Fruit fly (Drosophila melanogaster): ENCODE data around the gene Indy-2.

The Indy-2 gene

dm6 chr3R:20042457-20042856, at the start of gene Indy-2, which contains the start of gene CG33934:
TSS of gene Indy-2 (plus strand) at chr3R:20042757.
TSS of gene CG33934 (plus strand) at chr3R:20042757.
- no peak for TF ChIP-seq CG8478 (optimal IDR thresholded peaks at IDR 0.05)
- no peak for TF ChIP-seq CTCF (optimal IDR thresholded peaks at IDR 0.05)

- TF ChIP-seq CTCF (optimal IDR thresholded peaks at IDR 0.05) (no peak), CG8478 (optimal IDR thresholded peaks at IDR 0.05) (no peak)
Observed at dm6 chr3R:19995408-19995807, 47.1 kb upstream of the Indy-2 start.

DNA sequence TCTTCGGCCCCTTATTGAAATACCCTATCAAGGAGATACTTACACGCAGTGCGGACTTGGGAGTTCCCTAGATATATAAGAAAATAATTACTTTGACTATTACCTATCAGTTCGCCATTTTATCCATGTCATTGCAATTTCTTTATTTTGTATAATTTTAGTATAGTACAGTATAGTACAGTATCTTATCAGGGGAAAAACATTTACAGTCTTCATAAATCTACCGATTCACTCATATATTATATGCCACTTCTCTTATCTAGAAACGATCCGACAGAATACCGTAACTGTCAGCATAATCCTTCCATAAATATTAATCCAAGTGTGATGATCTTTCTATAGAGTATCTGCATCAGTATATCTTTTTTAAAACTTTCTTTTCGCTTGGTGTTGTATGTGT, 46.1 kb upstream of the Indy-2 start:
- TF ChIP-seq CTCF (optimal IDR thresholded peaks at IDR 0.05) (no peak), CG8478 (optimal IDR thresholded peaks at IDR 0.05) (no peak)

DNA sequence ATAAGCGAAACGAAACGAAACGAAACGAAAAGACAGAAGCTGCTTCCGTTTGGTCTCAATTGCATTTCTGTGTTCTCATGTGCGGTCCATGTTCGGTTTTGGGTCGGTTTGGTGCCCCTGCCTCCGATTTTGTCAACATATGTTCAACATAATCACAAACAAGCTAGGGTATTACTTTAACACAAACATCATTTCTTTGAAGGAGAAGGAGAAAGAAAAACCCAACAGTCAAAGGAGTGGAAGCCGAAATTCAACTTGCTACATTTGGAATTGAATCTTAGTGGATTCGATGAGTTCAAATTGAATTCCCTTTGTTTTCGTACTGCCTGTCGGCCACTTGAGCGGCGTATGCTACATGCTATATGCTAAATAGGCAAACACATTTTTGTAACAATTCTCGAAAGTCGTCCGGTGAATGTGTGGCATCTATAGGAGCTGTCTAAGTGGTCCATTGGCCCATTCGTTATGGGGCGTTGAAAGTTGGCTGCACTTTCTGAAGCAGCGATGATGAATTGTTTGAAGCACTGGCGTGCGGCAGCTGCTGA, 45.0 kb upstream of the Indy-2 start:
- TF ChIP-seq CG8478 (optimal IDR thresholded peaks at IDR 0.05) (no peak), CTCF (optimal IDR thresholded peaks at IDR 0.05) (no peak)

DNA sequence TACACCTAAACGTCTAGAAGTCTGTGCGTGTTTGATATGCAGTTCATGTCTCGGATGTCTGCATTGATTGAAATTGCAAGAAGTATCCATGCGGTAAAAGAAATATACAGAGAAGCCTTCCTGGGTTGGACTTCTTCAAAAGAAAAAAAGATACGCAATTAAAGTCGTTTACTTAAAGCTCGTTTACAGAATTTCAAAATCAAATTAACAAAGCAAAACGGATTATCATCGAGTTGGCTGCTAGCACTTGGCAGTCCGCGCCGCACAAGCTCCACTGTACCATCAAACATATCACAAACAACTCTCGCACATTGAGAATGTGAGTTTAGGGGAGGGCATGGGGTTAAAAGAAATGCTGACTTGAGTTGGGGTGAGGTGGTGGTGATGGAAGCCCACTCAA, 44.1 kb upstream of the Indy-2 start:
- no peak for TF ChIP-seq CTCF (optimal IDR thresholded peaks at IDR 0.05)
- TF ChIP-seq CG8478 (optimal IDR thresholded peaks at IDR 0.05): no peak

dm6 chr3R:19999474-19999873, 43.1 kb upstream of the Indy-2 start:
- no peak for TF ChIP-seq CTCF (optimal IDR thresholded peaks at IDR 0.05)
- TF ChIP-seq CG8478 (optimal IDR thresholded peaks at IDR 0.05): no peak

dm6 chr3R:20001595-20001997, 41.0 kb upstream of the Indy-2 start:
- TF ChIP-seq CG8478 (optimal IDR thresholded peaks at IDR 0.05): no peak
- no peak for TF ChIP-seq CTCF (optimal IDR thresholded peaks at IDR 0.05)

DNA sequence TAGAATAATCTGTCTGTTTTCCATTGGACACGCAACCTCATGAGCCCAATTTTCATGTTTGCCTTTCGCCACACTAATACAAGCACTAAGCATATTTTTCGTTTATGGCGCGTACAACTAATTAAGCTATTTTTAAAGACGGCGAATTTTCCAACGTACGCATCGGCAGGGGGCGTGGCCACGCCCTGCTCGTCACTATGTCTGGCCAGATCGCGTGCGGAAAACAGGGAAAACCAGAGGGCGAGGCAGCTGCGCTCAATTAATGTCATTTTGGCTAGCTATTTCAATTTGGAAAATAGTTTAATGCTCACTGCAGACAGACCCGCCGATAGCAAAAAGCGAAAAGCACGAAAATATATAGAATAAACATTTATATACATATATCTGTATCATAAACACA, 37.9 kb upstream of the Indy-2 start:
- TF ChIP-seq CG8478 (optimal IDR thresholded peaks at IDR 0.05) (no peak), CTCF (optimal IDR thresholded peaks at IDR 0.05) (no peak)

DNA sequence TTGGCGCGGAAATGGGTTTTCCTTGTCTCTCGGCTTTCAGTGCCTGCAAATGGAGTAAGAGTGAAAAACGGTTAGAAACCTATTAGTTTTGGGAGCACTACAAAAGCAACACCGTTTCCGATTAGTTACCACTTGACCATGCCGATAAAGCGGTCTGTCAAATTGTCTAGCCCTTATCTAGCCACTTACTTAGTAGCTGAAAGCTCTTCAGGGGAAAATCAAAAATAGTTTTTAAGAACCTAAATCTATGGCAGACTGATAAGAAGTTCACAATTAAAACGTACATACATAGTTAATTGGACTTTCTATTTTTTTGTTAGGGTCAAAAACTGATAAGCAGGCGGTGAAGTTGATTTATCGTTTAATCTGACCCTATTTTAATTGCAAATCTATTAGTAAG, 35.9 kb upstream of the Indy-2 start:
- TF ChIP-seq CG8478 (optimal IDR thresholded peaks at IDR 0.05) (no peak), CTCF (optimal IDR thresholded peaks at IDR 0.05) (no peak)

DNA sequence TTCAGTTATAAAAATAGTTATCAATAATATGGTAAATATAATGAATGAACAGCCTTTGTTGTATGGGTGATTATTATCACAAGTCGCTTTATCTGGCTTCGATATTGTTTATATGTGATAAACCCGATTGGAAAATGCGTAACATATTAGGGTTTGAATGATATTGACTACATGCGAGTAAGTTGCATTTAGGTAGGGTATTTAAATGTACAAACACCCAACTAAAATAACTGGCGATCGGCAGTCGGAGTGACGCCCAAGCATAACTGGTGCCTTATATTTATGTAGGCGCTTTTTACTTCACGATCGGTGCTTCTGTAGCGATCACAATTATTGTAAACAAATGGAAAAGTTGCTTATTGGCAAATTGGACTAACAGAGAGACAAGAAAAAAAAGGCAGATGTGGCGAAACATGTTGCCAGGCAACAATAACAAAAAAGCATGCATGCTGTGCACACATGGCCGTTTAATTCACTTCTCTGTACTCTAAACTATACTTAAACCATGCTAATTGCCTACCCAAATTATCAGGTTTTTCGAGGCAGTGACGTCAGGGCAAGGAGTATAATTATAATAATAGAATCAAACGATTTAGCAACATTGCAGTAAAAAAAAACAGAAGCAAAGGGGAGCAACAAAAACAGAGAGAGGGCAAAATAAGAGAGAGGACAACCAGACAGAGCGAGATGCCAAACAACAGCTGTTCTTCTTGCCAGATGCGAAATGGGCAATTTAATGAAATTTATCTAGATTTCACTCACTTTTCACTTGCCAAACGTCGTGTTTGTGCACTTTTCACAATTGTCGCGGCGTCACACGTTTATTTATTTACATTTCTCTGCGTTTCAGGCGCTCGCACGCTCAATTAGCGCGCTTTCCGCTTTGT, 34.9 kb upstream of the Indy-2 start:
- no peak for TF ChIP-seq CG8478 (optimal IDR thresholded peaks at IDR 0.05)
- TF ChIP-seq CTCF (optimal IDR thresholded peaks at IDR 0.05): no peak

DNA sequence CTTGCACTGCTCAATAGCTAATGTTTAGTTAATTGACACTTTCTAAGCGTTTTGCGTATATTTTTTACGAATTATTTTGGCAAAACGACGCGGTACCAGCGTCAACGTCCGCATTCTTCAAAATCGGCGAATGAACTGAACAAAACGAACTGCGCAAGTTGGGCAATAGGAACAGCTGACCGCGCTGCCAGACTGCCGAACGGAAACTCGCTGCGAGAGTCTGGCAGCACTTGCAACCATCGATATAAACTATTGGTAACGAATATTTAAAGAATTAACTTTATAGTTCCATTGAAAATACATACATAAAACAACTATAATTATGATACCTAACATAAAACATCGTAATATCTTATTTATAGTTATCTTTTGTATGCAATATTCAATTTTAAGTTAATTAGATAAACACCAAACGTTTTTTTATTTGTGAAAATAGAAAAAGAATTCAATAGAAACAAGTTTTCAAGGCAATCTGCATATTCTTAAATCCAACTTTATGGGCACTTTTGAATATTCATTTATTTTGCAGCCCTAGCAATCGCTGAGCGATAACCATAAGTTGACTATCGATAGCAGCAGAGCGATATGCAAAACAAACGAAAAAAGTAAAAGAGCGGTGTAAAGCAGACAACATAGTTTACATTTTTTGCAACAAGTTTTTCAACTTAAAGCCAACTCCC, 34.0 kb upstream of the Indy-2 start, which contains the start of the genes Hs6st and MED25:
Gene Hs6st, minus strand, starts transcription at position 141 of the 680 bp plus-strand sequence.
Gene MED25, plus strand, starts transcription at position 576 of the 680 bp plus-strand sequence.
- TF ChIP-seq CG8478 (optimal IDR thresholded peaks at IDR 0.05) (no peak), CTCF (optimal IDR thresholded peaks at IDR 0.05) (no peak)

DNA sequence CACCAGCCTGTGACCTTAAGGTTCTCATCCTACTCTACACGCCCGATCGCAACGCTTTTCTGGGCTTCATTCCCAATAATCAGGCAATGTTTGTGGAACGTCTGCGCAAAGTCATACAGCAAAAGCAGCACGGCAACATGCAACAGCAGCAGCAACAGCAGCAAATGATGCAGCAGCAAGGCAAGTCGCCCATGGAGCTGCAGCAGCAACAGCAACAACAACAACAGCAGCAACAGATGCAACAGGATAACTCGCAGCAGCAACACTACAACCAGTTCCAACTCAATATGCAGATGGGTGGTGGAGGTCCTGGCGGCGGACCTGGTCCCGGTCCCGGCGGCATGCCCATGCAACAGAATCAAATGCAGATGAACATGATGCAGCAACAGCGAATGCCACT, 31.6 kb upstream of the Indy-2 start:
- no peak for TF ChIP-seq CTCF (optimal IDR thresholded peaks at IDR 0.05)
- no peak for TF ChIP-seq CG8478 (optimal IDR thresholded peaks at IDR 0.05)

dm6 chr3R:20012688-20013087, 29.9 kb upstream of the Indy-2 start:
- TF ChIP-seq CTCF (optimal IDR thresholded peaks at IDR 0.05) (no peak), CG8478 (optimal IDR thresholded peaks at IDR 0.05) (no peak)

DNA sequence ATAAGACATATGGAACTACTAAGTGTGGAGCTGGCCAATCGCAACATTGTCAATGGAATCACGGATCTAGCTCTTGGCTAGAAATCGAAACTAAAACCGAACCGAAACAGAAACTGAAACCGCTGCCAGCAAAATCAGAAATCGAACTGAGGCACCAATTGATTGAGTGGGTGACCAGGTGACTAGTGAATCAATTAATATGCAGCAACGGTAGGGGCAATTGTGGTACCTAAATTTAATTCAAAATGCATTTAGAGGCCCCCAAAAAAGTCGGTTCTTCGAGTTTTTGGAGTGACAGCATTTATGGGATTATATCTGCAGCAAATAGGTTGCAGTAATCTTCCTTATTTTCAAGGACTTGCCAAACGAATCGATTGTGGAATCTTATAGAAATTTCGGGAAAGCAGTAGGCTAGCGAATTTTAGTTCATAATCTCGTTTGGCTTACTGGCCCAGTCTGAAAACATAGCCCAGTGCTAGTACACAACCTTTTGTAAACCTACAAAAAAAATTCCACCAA, 29.1 kb upstream of the Indy-2 start, which contains the start of the genes CG17190 and CG4836:
Gene CG17190, minus strand, starts transcription at position 101 of the 519 bp plus-strand sequence.
Gene CG4836, plus strand, starts transcription at position 469 of the 519 bp plus-strand sequence.
- TF ChIP-seq CG8478 (optimal IDR thresholded peaks at IDR 0.05) (no peak), CTCF (optimal IDR thresholded peaks at IDR 0.05) (no peak)

dm6 chr3R:20021152-20021769, 21.3 kb upstream of the Indy-2 start, which contains the start of the genes PIG-L and psidin:
TSS of gene PIG-L (minus strand) at chr3R:20021338.
TSS of gene psidin (plus strand) at chr3R:20021704.
- TF ChIP-seq CTCF (optimal IDR thresholded peaks at IDR 0.05) (no peak), CG8478 (optimal IDR thresholded peaks at IDR 0.05) (no peak)
